Fruit fly (Drosophila melanogaster) whole organism, adult: Measurements from ENCODE around the gene CG5359.

Experiments used
- CG12768 ChIP-seq: fragments of 200-800 bp; sonication (Bioruptor generic); optimal IDR thresholded peaks from 2 replicates; lab custom pipeline; 2017; ENCODE audit warnings: missing biosample characterization, missing genetic modification characterization, mild to moderate bottlenecking, moderate library complexity, missing genetic modification reagents
- CG14711 ChIP-seq: fragments of 200-800 bp; sonication (Bioruptor generic); optimal IDR thresholded peaks from 2 replicates; lab custom pipeline; 2018; ENCODE audit warnings: missing biosample characterization, mild to moderate bottlenecking, missing genetic modification characterization, moderate library complexity
- CG1620 ChIP-seq: fragments of 200-800 bp; sonication (Bioruptor generic); optimal IDR thresholded peaks from 2 replicates; lab custom pipeline; 2016; ENCODE audit warnings: missing biosample characterization, missing genetic modification characterization
- CG5204 ChIP-seq: fragments of 200-800 bp; sonication (Bioruptor generic); optimal IDR thresholded peaks from 2 replicates; lab custom pipeline; 2016; ENCODE audit warnings: missing biosample characterization, missing genetic modification characterization
- CG7045 ChIP-seq: fragments of 200-800 bp; sonication (Bioruptor generic); optimal IDR thresholded peaks from 2 replicates; lab custom pipeline; 2017; ENCODE audit warnings: missing biosample characterization, mild to moderate bottlenecking, missing genetic modification characterization
- Clk ChIP-seq: fragments of 200-800 bp; sonication (Bioruptor generic); optimal IDR thresholded peaks from 2 replicates; lab custom pipeline; 2017; ENCODE audit warnings: missing biosample characterization, missing genetic modification characterization
- pad ChIP-seq: fragments of 200-800 bp; sonication (Bioruptor generic); optimal IDR thresholded peaks from 3 replicates; lab custom pipeline; 2017; ENCODE audit warnings: missing biosample characterization, missing genetic modification characterization, mild to moderate bottlenecking, moderate library complexity, missing genetic modification reagents

DNA sequence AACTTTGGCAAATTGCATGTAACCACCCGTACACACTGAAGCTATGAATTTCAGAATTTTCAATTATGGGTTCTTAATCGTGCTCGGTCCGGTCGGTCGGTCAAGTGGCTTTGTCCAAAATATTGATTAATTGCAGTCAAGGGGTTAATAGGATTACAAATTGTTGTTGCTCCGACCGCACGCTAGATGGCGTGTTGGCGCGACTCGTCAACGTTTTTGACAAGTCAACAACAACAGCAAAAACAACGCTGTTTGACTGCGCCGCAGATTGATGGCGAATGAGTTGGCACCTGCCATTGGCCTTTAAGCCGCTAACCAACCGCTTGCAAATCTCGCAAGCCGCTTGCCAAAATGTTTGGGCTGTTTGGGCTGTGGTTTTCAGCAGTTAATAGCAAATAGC lies 44.4 kb downstream of the CG5359 start:
- TF ChIP-seq Clk (GFP tag; lab: Kevin White, UChicago): no peak
- no peak for TF ChIP-seq CG7045 (GFP tag; lab: Kevin White, UChicago)
- TF ChIP-seq CG12768 (GFP tag; lab: Kevin White, UChicago): no peak
- no peak for TF ChIP-seq CG1620 (GFP tag; lab: Kevin White, UChicago)
- no peak for TF ChIP-seq pad (GFP tag; lab: Kevin White, UChicago)
- TF ChIP-seq CG5204 (GFP tag; lab: Kevin White, UChicago): no peak
- TF ChIP-seq CG14711: no peak
